Fruit fly (Drosophila melanogaster) whole organism, embryonic: ENCODE data around the gene Moe.

Experiments used
- CG11504 ChIP-seq: fragments of 200-800 bp; sonication (Bioruptor generic); optimal IDR thresholded peaks from 3 replicates; lab custom pipeline; 2019; ENCODE audit warnings: missing biosample characterization, mild to moderate bottlenecking, missing genetic modification characterization, moderate library complexity
- CG11696 ChIP-seq: fragments of 200-800 bp; sonication (Bioruptor generic); IDR thresholded peaks from 2 replicates; pipeline ENCODE4 v1.3.6; 2022; ENCODE audit warnings: missing biosample characterization, missing genetic modification characterization
- CG13287 ChIP-seq: fragments of 200-800 bp; sonication (Bioruptor generic); IDR thresholded peaks from 2 replicates; pipeline ENCODE4 v1.3.6; 2022; ENCODE audit warnings: missing biosample characterization, missing genetic modification characterization; ENCODE audit not compliant: partially characterized antibody
- CG15479 ChIP-seq: fragments of 200-800 bp; sonication (Bioruptor generic); optimal IDR thresholded peaks from 3 replicates; lab custom pipeline; 2019; ENCODE audit warnings: missing biosample characterization, mild to moderate bottlenecking, missing genetic modification characterization, moderate library complexity
- CG15514 ChIP-seq: fragments of 200-800 bp; sonication (Bioruptor generic); optimal IDR thresholded peaks from 3 replicates; lab custom pipeline; 2017; ENCODE audit warnings: missing biosample characterization, missing genetic modification characterization, mild to moderate bottlenecking, moderate library complexity, missing genetic modification reagents
- CG15696 ChIP-seq: fragments of 200-800 bp; sonication (Bioruptor generic); optimal IDR thresholded peaks from 2 replicates; lab custom pipeline; 2019; ENCODE audit warnings: missing biosample characterization, mild to moderate bottlenecking, missing genetic modification characterization, moderate library complexity
- CG1647 ChIP-seq: fragments of 200-800 bp; sonication (Bioruptor generic); optimal IDR thresholded peaks from 3 replicates; lab custom pipeline; 2016; ENCODE audit warnings: missing biosample characterization, missing genetic modification characterization
- CG2712 ChIP-seq: fragments of 200-800 bp; optimal IDR thresholded peaks from 3 replicates; lab custom pipeline; 2019; ENCODE audit warnings: missing biosample characterization, mild to moderate bottlenecking, missing genetic modification characterization, moderate library complexity
- CG3163 ChIP-seq: fragments of 200-800 bp; sonication (Bioruptor generic); optimal IDR thresholded peaks from 3 replicates; lab custom pipeline; 2016; ENCODE audit warnings: missing biosample characterization, missing genetic modification characterization
- CG34422 ChIP-seq: fragments of 200-800 bp; sonication (Bioruptor generic); IDR thresholded peaks from 3 replicates; pipeline ENCODE4 v1.3.6; 2022; ENCODE audit warnings: missing biosample characterization, missing genetic modification characterization
- CG3847 ChIP-seq: fragments of 200-800 bp; sonication (Bioruptor generic); IDR thresholded peaks from 2 replicates; pipeline ENCODE4 v1.3.6; 2022; ENCODE audit warnings: missing biosample characterization, missing genetic modification characterization
- CG8388 ChIP-seq: fragments of 200-800 bp; sonication (Bioruptor generic); optimal IDR thresholded peaks from 2 replicates; lab custom pipeline; 2019; ENCODE audit warnings: missing biosample characterization, mild to moderate bottlenecking, missing genetic modification characterization, moderate library complexity
- CG9437 ChIP-seq: fragments of 200-800 bp; sonication (Bioruptor generic); optimal IDR thresholded peaks from 2 replicates; lab custom pipeline; 2018; ENCODE audit warnings: missing biosample characterization, mild to moderate bottlenecking, missing genetic modification characterization
- CG9727 ChIP-seq: fragments of 200-800 bp; sonication (Bioruptor generic); optimal IDR thresholded peaks from 3 replicates; lab custom pipeline; 2017; ENCODE audit warnings: missing biosample characterization, mild to moderate bottlenecking, missing genetic modification characterization
- CrebB ChIP-seq: fragments of 200-800 bp; sonication (Bioruptor generic); optimal IDR thresholded peaks from 3 replicates; lab custom pipeline; 2018; ENCODE audit warnings: missing biosample characterization, mild to moderate bottlenecking, missing genetic modification characterization
- Doc3 ChIP-seq: fragments of 200-800 bp; sonication (Bioruptor generic); IDR thresholded peaks from 3 replicates; pipeline ENCODE4 v1.3.6; 2022; ENCODE audit warnings: missing biosample characterization, missing genetic modification characterization; ENCODE audit not compliant: partially characterized antibody
- E2f2 ChIP-seq: fragments of 200-800 bp; sonication (Bioruptor generic); IDR thresholded peaks from 2 replicates; pipeline ENCODE4 v1.3.6; 2022; ENCODE audit warnings: missing biosample characterization, missing genetic modification characterization
- Elba2 ChIP-seq: fragments of 200-800 bp; sonication (Bioruptor generic); optimal IDR thresholded peaks from 3 replicates; lab custom pipeline; 2016; ENCODE audit warnings: missing biosample characterization, missing genetic modification characterization
- HLHmδ ChIP-seq: fragments of 200-800 bp; sonication (Bioruptor generic); optimal IDR thresholded peaks from 2 replicates; lab custom pipeline; 2018; ENCODE audit warnings: missing biosample characterization, mild to moderate bottlenecking, missing genetic modification characterization, moderate library complexity
- Hey ChIP-seq: fragments of 200-800 bp; sonication (Bioruptor generic); optimal IDR thresholded peaks from 3 replicates; lab custom pipeline; 2018; ENCODE audit warnings: missing biosample characterization, mild to moderate bottlenecking, missing genetic modification characterization
- Hmr ChIP-seq: fragments of 200-800 bp; sonication (Bioruptor generic); optimal IDR thresholded peaks from 3 replicates; lab custom pipeline; 2017; ENCODE audit warnings: mild to moderate bottlenecking, missing biosample characterization, missing genetic modification reagents, missing genetic modification characterization
- MBD-R2 ChIP-seq: fragments of 200-800 bp; sonication (Bioruptor generic); IDR thresholded peaks from 2 replicates; pipeline ENCODE4 v1.3.6; 2022; ENCODE audit warnings: missing biosample characterization, missing genetic modification characterization
- MESR4 ChIP-seq: fragments of 200-800 bp; sonication (Bioruptor generic); optimal IDR thresholded peaks from 2 replicates; lab custom pipeline; 2018; ENCODE audit warnings: missing biosample characterization, mild to moderate bottlenecking, missing genetic modification characterization, moderate library complexity
- NFAT ChIP-seq: fragments of 200-800 bp; sonication (Bioruptor generic); IDR thresholded peaks from 2 replicates; pipeline ENCODE4 v1.3.6; 2022; ENCODE audit warnings: missing biosample characterization, missing genetic modification characterization
- Opbp ChIP-seq: fragments of 200-800 bp; sonication (Bioruptor generic); IDR thresholded peaks from 3 replicates; pipeline ENCODE4 v1.3.6; 2022; ENCODE audit warnings: missing biosample characterization, missing genetic modification characterization; ENCODE audit not compliant: partially characterized antibody
- Poxn ChIP-seq: fragments of 200-800 bp; sonication (Bioruptor generic); IDR thresholded peaks from 2 replicates; pipeline ENCODE4 v1.3.6; 2022; ENCODE audit warnings: missing biosample characterization, missing genetic modification characterization
- Scr ChIP-seq: fragments of 200-800 bp; sonication (Bioruptor generic); IDR thresholded peaks from 2 replicates; pipeline ENCODE4 v1.3.6; 2022; ENCODE audit warnings: missing biosample characterization, missing genetic modification characterization; ENCODE audit not compliant: partially characterized antibody
- Sry-δ ChIP-seq: fragments of 200-800 bp; sonication (Bioruptor generic); optimal IDR thresholded peaks from 2 replicates; lab custom pipeline; 2016; ENCODE audit warnings: missing biosample characterization, missing genetic modification characterization
- amos ChIP-seq: fragments of 200-800 bp; sonication (Bioruptor generic); IDR thresholded peaks from 2 replicates; pipeline ENCODE4 v1.3.6; 2022; ENCODE audit warnings: missing biosample characterization, missing genetic modification characterization; ENCODE audit not compliant: partially characterized antibody
- bbx ChIP-seq: fragments of 200-800 bp; sonication (Bioruptor generic); IDR thresholded peaks from 2 replicates; pipeline ENCODE4 v1.3.6; 2022; ENCODE audit warnings: missing biosample characterization, missing genetic modification characterization; ENCODE audit not compliant: partially characterized antibody
- chinmo ChIP-seq: fragments of 200-800 bp; sonication (Bioruptor generic); IDR thresholded peaks from 4 replicates; pipeline ENCODE4 v1.3.6; 2022; ENCODE audit warnings: missing biosample characterization, missing genetic modification characterization; ENCODE audit not compliant: partially characterized antibody
- crp ChIP-seq, 2 experiments: fragments of 200-800 bp; sonication (Bioruptor generic); optimal IDR thresholded peaks; 2 replicates in 1 of 2; 3 replicates in 1 of 2; lab custom pipeline; 2017; ENCODE audit warnings: missing biosample characterization in 2 of 2, missing genetic modification characterization in 2 of 2, mild to moderate bottlenecking in 1 of 2, moderate library complexity in 1 of 2
- emc ChIP-seq: fragments of 200-800 bp; sonication (Bioruptor generic); optimal IDR thresholded peaks from 2 replicates; lab custom pipeline; 2016; ENCODE audit warnings: missing biosample characterization, missing genetic modification characterization
- fru ChIP-seq: fragments of >200 bp; optimal IDR thresholded peaks from 2 replicates; lab custom pipeline; 2017
- gfzf ChIP-seq: fragments of 200-800 bp; sonication (Bioruptor generic); optimal IDR thresholded peaks from 2 replicates; lab custom pipeline; 2016; ENCODE audit warnings: missing biosample characterization, mild to moderate bottlenecking, missing genetic modification characterization, moderate library complexity
- hbn ChIP-seq: fragments of 200-800 bp; sonication (Bioruptor generic); IDR thresholded peaks from 2 replicates; pipeline ENCODE4 v1.3.6; 2022; ENCODE audit warnings: missing biosample characterization, missing genetic modification characterization; ENCODE audit not compliant: partially characterized antibody
- mirr ChIP-seq: fragments of 200-800 bp; sonication (Bioruptor generic); optimal IDR thresholded peaks from 3 replicates; lab custom pipeline; 2018; ENCODE audit warnings: missing biosample characterization, mild to moderate bottlenecking, missing genetic modification characterization
- row ChIP-seq: fragments of 200-800 bp; sonication (Bioruptor generic); IDR thresholded peaks from 3 replicates; pipeline ENCODE4 v1.3.6; 2022; ENCODE audit warnings: missing biosample characterization, missing genetic modification characterization
- sens ChIP-seq: fragments of 200-800 bp; sonication (Bioruptor generic); peaks from one replicate; lab custom pipeline; 2016; ENCODE audit warnings: missing biosample characterization, missing genetic modification characterization
- sim ChIP-seq: fragments of 200-800 bp; sonication (Bioruptor generic); IDR thresholded peaks from 2 replicates; pipeline ENCODE4 v1.3.6; 2022; ENCODE audit warnings: missing biosample characterization, missing genetic modification characterization
- stwl ChIP-seq: fragments of 200-800 bp; sonication (Bioruptor generic); optimal IDR thresholded peaks from 3 replicates; lab custom pipeline; 2018; ENCODE audit warnings: missing biosample characterization, mild to moderate bottlenecking, missing genetic modification characterization, moderate library complexity
- tll ChIP-seq, 2 experiments: fragments of 200-800 bp in 1 of 2; fragments of >200 bp in 1 of 2; sonication (Bioruptor generic) in 1 of 2; optimal IDR thresholded peaks; 2 replicates each; lab custom pipeline; 2017 to 2019; ENCODE audit warnings: missing biosample characterization in 2 of 2, missing genetic modification characterization in 2 of 2, mild to moderate bottlenecking in 1 of 2, moderate library complexity in 1 of 2
- trh ChIP-seq: fragments of 200-800 bp; sonication (Bioruptor generic); optimal IDR thresholded peaks from 2 replicates; lab custom pipeline; 2016; ENCODE audit warnings: missing biosample characterization, missing genetic modification characterization
- vnd ChIP-seq: fragments of 200-800 bp; sonication (Bioruptor generic); IDR thresholded peaks from 3 replicates; pipeline ENCODE4 v1.3.6; 2022; ENCODE audit warnings: missing biosample characterization, missing genetic modification characterization; ENCODE audit not compliant: partially characterized antibody
- zen ChIP-seq: fragments of 200-800 bp; sonication (Bioruptor generic); optimal IDR thresholded peaks from 3 replicates; lab custom pipeline; 2018; ENCODE audit warnings: missing biosample characterization, mild to moderate bottlenecking, missing genetic modification characterization, moderate library complexity

Moe gene

DNA sequence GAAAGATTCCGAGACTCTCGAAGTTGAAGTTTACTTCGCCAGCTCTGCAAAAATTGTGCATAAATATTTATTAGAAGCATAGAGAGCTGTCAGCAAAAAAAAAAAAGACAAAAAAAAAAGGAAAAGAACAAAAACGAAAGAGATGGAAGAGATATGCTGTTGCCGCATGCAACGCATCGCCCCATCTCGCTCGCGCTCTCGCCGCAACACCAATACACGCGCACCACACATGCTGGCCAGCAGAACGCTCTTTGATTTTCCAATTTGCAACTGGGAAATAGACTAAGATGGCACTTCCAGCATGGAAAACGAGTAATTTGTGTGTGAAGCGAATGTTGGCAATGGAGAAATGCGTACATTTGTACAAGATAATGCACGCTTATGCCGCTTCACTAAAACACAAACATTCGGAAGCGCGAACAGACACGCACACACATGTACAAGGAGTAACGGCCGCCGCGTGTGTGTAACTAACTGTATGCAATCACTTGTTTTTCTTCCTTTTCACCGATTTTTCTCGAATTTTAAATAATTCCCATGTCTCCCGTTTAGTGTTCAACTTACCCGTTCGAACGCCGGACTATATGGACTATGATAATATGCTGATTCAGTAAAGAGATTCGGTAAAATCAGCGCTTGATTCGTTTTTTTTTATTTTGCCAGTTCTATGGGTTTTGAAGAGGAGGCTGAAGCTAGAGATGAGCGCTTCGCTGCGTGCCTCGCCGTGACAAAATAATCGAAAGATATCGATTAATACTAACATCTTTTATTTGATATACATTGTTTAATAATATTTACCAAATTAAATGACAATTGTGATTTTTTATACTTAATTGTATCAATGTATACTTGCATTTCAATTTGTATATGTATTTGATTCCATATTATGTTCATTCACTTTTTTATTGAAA, 7.7 kb upstream of the Moe start (continued):
- TF ChIP-seq CG15696 (tag; lab: Kevin White, UChicago) = no peak
- TF ChIP-seq gfzf = no peak
- TF ChIP-seq Poxn (GFP tag; lab: Robert Waterston, UW) = no peak
- no peak for TF ChIP-seq CG11696 (GFP tag; lab: Robert Waterston, UW)
- TF ChIP-seq trh = no peak
- no peak for TF ChIP-seq tll (GFP tag; optimal IDR thresholded peaks at IDR 0.05; lab: Kevin White, UChicago)
- TF ChIP-seq sim (GFP tag; lab: Robert Waterston, UW) = no peak
- TF ChIP-seq CG9727 (GFP tag; lab: Kevin White, UChicago) = no peak
- TF ChIP-seq Scr (GFP tag; lab: Robert Waterston, UW) = peak; percentile 76
- TF ChIP-seq zen (tag; lab: Kevin White, UChicago) = no peak
- no peak for TF ChIP-seq CG11504 (tag; lab: Kevin White, UChicago)
- no peak for TF ChIP-seq fru (lab: Kevin White, UChicago)
- no peak for TF ChIP-seq CrebB (tag; lab: Kevin White, UChicago)
- TF ChIP-seq, all 482 proteins: peak for 56

DNA sequence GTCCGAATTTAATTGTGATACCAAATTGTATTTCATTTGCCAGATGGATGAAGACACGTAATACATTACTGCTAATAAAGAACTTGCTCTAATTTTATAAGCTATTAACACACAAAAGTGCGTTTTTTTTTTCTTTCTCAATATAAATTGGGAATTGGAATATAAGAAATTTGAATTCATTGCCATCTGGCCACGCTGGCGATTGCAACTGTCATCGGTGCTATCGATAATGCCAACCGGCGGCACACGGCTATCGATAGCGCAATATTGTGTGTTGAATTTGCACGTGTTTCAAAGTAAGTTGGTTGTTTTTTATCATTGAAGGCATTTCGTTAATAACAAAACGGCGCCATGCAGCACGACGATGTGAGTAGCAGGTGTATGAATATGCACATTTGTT, 3.3 kb upstream of the Moe start, which contains the start of gene Rbm13:
Gene Rbm13, plus strand, starts transcription at position 253 of the 400 bp plus-strand sequence.
- TF ChIP-seq CG8388 (GFP tag; lab: Kevin White, UChicago) = peak; percentile 54
- TF ChIP-seq sens (GFP tag; lab: Kevin White, UChicago) = peak; percentile 24
- peak; percentile 52; the same call in 2 of the 3 replicates for TF ChIP-seq vnd (GFP tag; lab: Robert Waterston, UW)
- peak; percentile 66 for TF ChIP-seq stwl (tag; lab: Kevin White, UChicago)
- TF ChIP-seq CG1647 (GFP tag; lab: Kevin White, UChicago) = no peak
- no peak for TF ChIP-seq mirr (GFP tag; lab: Kevin White, UChicago)
- peak; percentile 46; the same call in 1 of the 3 replicates for TF ChIP-seq Opbp (GFP tag; lab: Robert Waterston, UW)
- TF ChIP-seq MBD-R2 = peak; percentile 27
- TF ChIP-seq Hey (tag; lab: Kevin White, UChicago) = no peak
- peak; percentile 70 for TF ChIP-seq amos (GFP tag; lab: Robert Waterston, UW)
- TF ChIP-seq Sry-δ (GFP tag; lab: Kevin White, UChicago) = peak; percentile 61
- peak; percentile 28; the same call in 1 of the 2 replicates for TF ChIP-seq CG3847 (GFP tag; lab: Robert Waterston, UW)
- peak; percentile 52; the same call in 1 of the 2 replicates for TF ChIP-seq hbn (GFP tag; lab: Robert Waterston, UW)
- peak; percentile 47; the same call in 2 of the 3 replicates for TF ChIP-seq row (GFP tag; lab: Robert Waterston, UW)
- TF ChIP-seq CG2712 (tag; lab: Kevin White, UChicago) = peak; percentile 1
- peak in 1 of 2 experiments; percentile 69 for TF ChIP-seq crp (GFP tag; optimal IDR thresholded peaks at IDR 0.05; lab: Kevin White, UChicago)
- peak; percentile 77 for TF ChIP-seq bbx (GFP tag; lab: Robert Waterston, UW)
- no peak for TF ChIP-seq CG3163 (GFP tag; lab: Kevin White, UChicago)
- TF ChIP-seq Elba2 (GFP tag; lab: Kevin White, UChicago) = no peak
- no peak for TF ChIP-seq CG9437
- no peak for TF ChIP-seq Hmr (GFP tag; lab: Kevin White, UChicago)
- TF ChIP-seq E2f2 (GFP tag; lab: Robert Waterston, UW) = peak; percentile 83
- TF ChIP-seq MESR4 = peak; percentile 39
- TF ChIP-seq NFAT = no peak
- peak; percentile 48 for TF ChIP-seq CG15479 (GFP tag; lab: Kevin White, UChicago)
- 0 out of 3 replicates have a peak, but pooled peaks have one; percentile 19 for TF ChIP-seq Doc3 (GFP tag; lab: Robert Waterston, UW)
- TF ChIP-seq chinmo (GFP tag; lab: Robert Waterston, UW) = peak; percentile 43; the same call in 1 of the 4 replicates
- TF ChIP-seq emc (GFP tag; lab: Kevin White, UChicago) = no peak
- TF ChIP-seq HLHmδ (GFP tag; lab: Kevin White, UChicago) = no peak
- TF ChIP-seq CG34422 = peak; percentile 48; the same call in 1 of the 3 replicates
- peak; percentile 34 for TF ChIP-seq gfzf
- peak; percentile 59 for TF ChIP-seq CG13287 (GFP tag; lab: Robert Waterston, UW)
- peak; percentile 12 for TF ChIP-seq CG15514 (GFP tag; lab: Kevin White, UChicago)
